Fruit fly (Drosophila melanogaster) S2 (cell line): ENCODE data around the gene CG34298.

ENCODE experiments used
- CG8478 ChIP-seq: fragments of >200 bp; optimal IDR thresholded peaks from 2 replicates; lab custom pipeline; 2018
- CTCF ChIP-seq, 2 experiments: fragments of >200 bp; optimal IDR thresholded peaks; 2 replicates each; lab custom pipeline; 2018

- TF ChIP-seq CG8478 (lab: Kevin White, UChicago) (no peak), CTCF (optimal IDR thresholded peaks at IDR 0.05; lab: Kevin White, UChicago) (no peak)
These were observed 9.6 kb downstream of the CG34298 start, which contains the start of gene CG7912 for dm6 chr3R:30009173-30009572.
